Fruit fly (Drosophila melanogaster) whole organism, adult: ENCODE measurements around the gene Sk1.

Source experiments
- CG11617 ChIP-seq: fragments of 200-800 bp; sonication (Bioruptor generic); optimal IDR thresholded peaks from 2 replicates; lab custom pipeline; 2017; ENCODE audit warnings: mild to moderate bottlenecking, missing biosample characterization, missing genetic modification reagents, missing genetic modification characterization
- CG12768 ChIP-seq: fragments of 200-800 bp; sonication (Bioruptor generic); optimal IDR thresholded peaks from 2 replicates; lab custom pipeline; 2017; ENCODE audit warnings: missing biosample characterization, missing genetic modification characterization, mild to moderate bottlenecking, moderate library complexity, missing genetic modification reagents
- CG14711 ChIP-seq: fragments of 200-800 bp; sonication (Bioruptor generic); optimal IDR thresholded peaks from 2 replicates; lab custom pipeline; 2018; ENCODE audit warnings: missing biosample characterization, mild to moderate bottlenecking, missing genetic modification characterization, moderate library complexity
- CG1620 ChIP-seq: fragments of 200-800 bp; sonication (Bioruptor generic); optimal IDR thresholded peaks from 2 replicates; lab custom pipeline; 2016; ENCODE audit warnings: missing biosample characterization, missing genetic modification characterization
- CG33017 ChIP-seq: fragments of 200-800 bp; sonication (Bioruptor generic); optimal IDR thresholded peaks from 2 replicates; lab custom pipeline; 2018; ENCODE audit warnings: missing biosample characterization, mild to moderate bottlenecking, missing genetic modification characterization, moderate library complexity
- CG5204 ChIP-seq: fragments of 200-800 bp; sonication (Bioruptor generic); optimal IDR thresholded peaks from 2 replicates; lab custom pipeline; 2016; ENCODE audit warnings: missing biosample characterization, missing genetic modification characterization
- CG7045 ChIP-seq: fragments of 200-800 bp; sonication (Bioruptor generic); optimal IDR thresholded peaks from 2 replicates; lab custom pipeline; 2017; ENCODE audit warnings: missing biosample characterization, mild to moderate bottlenecking, missing genetic modification characterization
- CG7101 ChIP-seq: fragments of 200-800 bp; sonication (Bioruptor generic); optimal IDR thresholded peaks from 2 replicates; lab custom pipeline; 2018; ENCODE audit warnings: missing biosample characterization, mild to moderate bottlenecking, missing genetic modification characterization, moderate library complexity
- Clk ChIP-seq: fragments of 200-800 bp; sonication (Bioruptor generic); optimal IDR thresholded peaks from 2 replicates; lab custom pipeline; 2017; ENCODE audit warnings: missing biosample characterization, missing genetic modification characterization
- Crg-1 ChIP-seq: fragments of 200-800 bp; sonication (Bioruptor generic); optimal IDR thresholded peaks from 2 replicates; lab custom pipeline; 2016; ENCODE audit warnings: missing biosample characterization, missing genetic modification characterization
- Hr96 ChIP-seq: fragments of 200-800 bp; sonication (Bioruptor generic); optimal IDR thresholded peaks from 2 replicates; lab custom pipeline; 2016; ENCODE audit warnings: missing biosample characterization, missing genetic modification characterization
- Mnt ChIP-seq: fragments of 200-800 bp; sonication (Bioruptor generic); optimal IDR thresholded peaks from 2 replicates; lab custom pipeline; 2016; ENCODE audit warnings: missing biosample characterization, mild to moderate bottlenecking, missing genetic modification characterization
- bab1 ChIP-seq: fragments of 200-800 bp; sonication (Bioruptor generic); optimal IDR thresholded peaks from 3 replicates; lab custom pipeline; 2019; ENCODE audit warnings: missing biosample characterization, mild to moderate bottlenecking, missing genetic modification characterization, moderate library complexity
- cic ChIP-seq: fragments of 200-800 bp; sonication (Bioruptor generic); optimal IDR thresholded peaks from 2 replicates; lab custom pipeline; 2017; ENCODE audit warnings: missing biosample characterization, mild to moderate bottlenecking, missing genetic modification characterization, moderate library complexity
- cnc ChIP-seq, 2 experiments: fragments of >200 bp; optimal IDR thresholded peaks; 2 replicates each; lab custom pipeline; 2017
- kay ChIP-seq: fragments of 200-800 bp; sonication (Bioruptor generic); peaks from one replicate; lab custom pipeline; 2016; ENCODE audit warnings: missing biosample characterization, missing genetic modification characterization, borderline replicate concordance
- ovo ChIP-seq: fragments of 200-800 bp; sonication (Bioruptor generic); optimal IDR thresholded peaks from 2 replicates; lab custom pipeline; 2016; ENCODE audit warnings: missing biosample characterization, missing genetic modification characterization
- pad ChIP-seq: fragments of 200-800 bp; sonication (Bioruptor generic); optimal IDR thresholded peaks from 3 replicates; lab custom pipeline; 2017; ENCODE audit warnings: missing biosample characterization, missing genetic modification characterization, mild to moderate bottlenecking, moderate library complexity, missing genetic modification reagents
- tj ChIP-seq: fragments of 200-800 bp; sonication (Bioruptor generic); optimal IDR thresholded peaks from 3 replicates; lab custom pipeline; 2017; ENCODE audit warnings: missing biosample characterization, mild to moderate bottlenecking, missing genetic modification characterization, moderate library complexity
- toe ChIP-seq: fragments of 200-800 bp; sonication (Bioruptor generic); optimal IDR thresholded peaks from 2 replicates; lab custom pipeline; 2016; ENCODE audit warnings: missing biosample characterization, missing genetic modification characterization

Gene Sk1

DNA sequence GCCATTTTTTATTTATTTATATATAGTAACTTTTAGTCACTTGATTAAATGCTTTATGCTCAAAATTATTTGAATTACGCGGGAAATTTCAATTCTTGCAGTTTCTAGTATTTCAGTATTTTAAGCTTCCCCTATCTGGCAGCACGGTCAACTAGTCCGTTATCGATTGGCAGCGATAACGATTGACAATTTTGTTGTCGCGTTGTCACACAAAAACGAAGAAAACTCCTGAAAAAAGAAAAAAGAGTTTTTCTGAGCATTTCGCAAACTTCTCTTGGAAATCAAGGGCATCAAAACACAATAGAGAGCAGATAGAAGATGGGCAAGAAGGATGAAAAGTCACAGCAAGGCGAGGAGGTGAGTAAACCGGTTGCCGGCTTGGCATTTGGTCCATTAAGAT, 42.7 kb downstream of the Sk1 start, which contains the start of gene Spase25:
TSS of gene Spase25 (plus strand) at position 176 of the 400 bp plus-strand sequence.
- no peak for TF ChIP-seq toe
- peak; percentile 60 for TF ChIP-seq bab1 (GFP tag; lab: Kevin White, UChicago)

DNA sequence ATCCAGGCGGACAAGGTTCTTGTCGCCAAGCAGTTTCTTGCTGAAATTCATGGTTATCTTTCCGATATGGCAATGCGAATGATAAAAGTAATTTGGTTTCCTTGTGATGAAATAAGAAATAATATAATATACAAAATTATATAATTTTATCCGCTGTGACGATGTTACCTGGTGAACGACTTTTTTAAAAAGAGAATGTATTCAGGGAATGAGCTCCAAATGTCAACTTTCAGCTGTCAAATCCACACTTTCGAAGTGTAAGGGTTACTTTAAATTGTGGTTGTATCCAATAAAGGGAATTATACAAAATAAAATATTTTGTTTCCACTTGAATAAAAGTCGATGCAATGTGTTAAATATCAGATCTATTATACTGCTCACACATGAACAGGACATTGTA, 49.1 kb downstream of the Sk1 start, which contains the start of gene CG33235:
TSS of gene CG33235 (minus strand) at position 101 of the 400 bp plus-strand sequence.
- TF ChIP-seq bab1 (GFP tag; lab: Kevin White, UChicago) (no peak), kay (no peak), Crg-1 (GFP tag; lab: Kevin White, UChicago) (no peak), CG14711 (tag; lab: Kevin White, UChicago) (no peak), cnc (optimal IDR thresholded peaks at IDR 0.05; lab: Kevin White, UChicago) (no peak), ovo (GFP tag; lab: Kevin White, UChicago) (no peak), Hr96 (GFP tag; lab: Kevin White, UChicago) (no peak), CG7101 (tag; lab: Kevin White, UChicago) (no peak)

DNA sequence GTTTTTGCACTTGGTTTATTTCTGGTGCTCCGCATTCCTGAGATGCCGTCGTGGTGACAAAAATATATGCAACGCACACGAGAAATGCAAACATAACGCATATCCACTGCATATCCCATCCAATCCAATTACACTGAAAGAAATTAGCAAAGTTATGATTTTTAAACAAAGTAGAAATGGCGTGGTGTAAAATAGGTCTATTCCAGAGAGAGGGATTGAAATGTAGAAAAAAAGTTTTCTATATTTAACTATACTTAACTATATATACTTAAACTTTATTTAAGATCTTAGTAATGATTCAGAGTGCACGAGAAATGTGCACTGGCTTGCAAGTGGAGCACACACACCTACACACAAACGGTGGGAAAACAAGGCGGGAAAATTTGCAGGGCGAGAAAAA, 49.9 kb downstream of the Sk1 start:
- TF ChIP-seq bab1 (GFP tag; lab: Kevin White, UChicago): peak; percentile 30
- peak; percentile 6 for TF ChIP-seq kay
- no peak for TF ChIP-seq tj (GFP tag; lab: Kevin White, UChicago)
- no peak for TF ChIP-seq CG7101 (tag; lab: Kevin White, UChicago)

DNA sequence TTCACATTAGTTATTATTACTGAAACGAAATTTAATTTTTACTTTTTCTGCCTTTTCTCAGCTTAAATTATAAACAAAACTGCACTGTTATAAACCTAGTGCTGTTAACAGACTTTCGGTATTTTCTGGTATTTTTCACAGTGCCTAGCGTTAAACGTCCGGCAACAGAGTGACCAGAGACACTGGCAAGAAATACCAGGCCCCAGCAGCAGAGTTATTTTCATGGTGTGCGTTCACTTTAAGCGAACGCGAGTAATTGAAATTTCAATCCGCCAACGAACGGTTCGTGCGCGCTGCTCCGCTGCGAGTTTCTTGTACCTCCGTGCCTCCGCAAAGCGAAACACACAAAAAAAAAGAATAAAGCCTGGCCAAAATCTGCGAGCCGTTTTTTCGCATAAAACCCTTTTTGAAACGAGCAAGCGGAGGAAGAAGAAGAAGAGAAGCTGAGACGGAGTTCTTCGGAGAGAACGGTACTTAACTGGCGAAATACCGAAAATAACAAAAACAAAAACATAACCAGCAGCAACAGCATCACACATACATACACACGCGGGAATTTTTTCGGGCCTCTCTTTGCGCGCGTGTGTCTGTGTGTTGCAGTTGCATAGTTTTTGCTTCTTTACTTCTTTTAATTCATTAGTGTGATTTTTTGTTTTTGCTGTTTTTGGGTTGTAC, 50.7 kb downstream of the Sk1 start, which contains the start of gene Drak:
TSS of gene Drak (plus strand) at position 220 of the 675 bp plus-strand sequence.
- TF ChIP-seq CG11617 (GFP tag; lab: Kevin White, UChicago): no peak
- TF ChIP-seq Mnt (GFP tag; lab: Kevin White, UChicago): peak; percentile 54
- no peak for TF ChIP-seq pad (GFP tag; lab: Kevin White, UChicago)
- peak; percentile 68 for TF ChIP-seq bab1 (GFP tag; lab: Kevin White, UChicago)
- peak; percentile 57 for TF ChIP-seq ovo (GFP tag; lab: Kevin White, UChicago)
- no peak for TF ChIP-seq cic (GFP tag; lab: Kevin White, UChicago)
- TF ChIP-seq tj (GFP tag; lab: Kevin White, UChicago): peak; percentile 53
- no peak for TF ChIP-seq Clk
- no peak for TF ChIP-seq CG12768 (GFP tag; lab: Kevin White, UChicago)
- TF ChIP-seq cnc (optimal IDR thresholded peaks at IDR 0.05; lab: Kevin White, UChicago): no peak
- TF ChIP-seq CG33017: no peak
- TF ChIP-seq CG14711 (tag; lab: Kevin White, UChicago): peak; percentile 41
- no peak for TF ChIP-seq Crg-1 (GFP tag; lab: Kevin White, UChicago)
- TF ChIP-seq CG7045: no peak
- no peak for TF ChIP-seq Hr96 (GFP tag; lab: Kevin White, UChicago)
- TF ChIP-seq toe: no peak
- TF ChIP-seq CG7101 (tag; lab: Kevin White, UChicago): peak; percentile 42
- peak; percentile 1 for TF ChIP-seq CG1620 (GFP tag; lab: Kevin White, UChicago)
- TF ChIP-seq CG5204: no peak
- no peak for TF ChIP-seq kay

DNA sequence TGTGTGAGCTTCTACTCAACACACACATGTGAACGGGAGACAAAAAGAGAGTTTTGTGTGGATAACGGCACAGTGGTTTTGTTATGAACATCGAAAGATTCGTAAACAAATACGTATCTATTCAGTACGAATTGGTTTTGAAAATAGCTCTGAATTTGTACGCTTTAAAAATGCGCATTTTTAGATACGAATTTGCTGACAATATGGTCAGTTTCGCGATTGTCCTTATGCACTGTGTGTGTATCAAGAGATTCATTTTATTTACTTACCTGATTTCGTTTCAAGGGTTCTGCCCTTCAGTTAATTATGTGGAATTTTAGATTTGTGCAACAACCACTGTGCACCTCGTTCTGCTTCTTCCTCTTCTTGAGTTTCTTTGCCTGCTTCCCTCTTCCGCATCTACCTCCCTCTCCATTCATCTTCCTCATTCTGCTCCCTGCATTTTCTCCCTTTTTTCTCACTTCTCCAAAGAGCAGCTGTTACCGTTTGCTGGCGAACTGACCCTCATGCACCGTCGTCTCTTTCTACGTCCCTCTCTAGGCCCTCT, 52.5 kb downstream of the Sk1 start:
- TF ChIP-seq CG5204 (no peak), CG7101 (tag; lab: Kevin White, UChicago) (peak; percentile 35), CG1620 (GFP tag; lab: Kevin White, UChicago) (no peak), toe (no peak), Clk (no peak), CG12768 (GFP tag; lab: Kevin White, UChicago) (no peak), pad (GFP tag; lab: Kevin White, UChicago) (peak; percentile 63), ovo (GFP tag; lab: Kevin White, UChicago) (no peak), kay (peak; percentile 77), CG7045 (no peak), Hr96 (GFP tag; lab: Kevin White, UChicago) (no peak), bab1 (GFP tag; lab: Kevin White, UChicago) (peak; percentile 41), cnc (optimal IDR thresholded peaks at IDR 0.05; lab: Kevin White, UChicago) (no peak), CG14711 (tag; lab: Kevin White, UChicago) (no peak), tj (GFP tag; lab: Kevin White, UChicago) (no peak)

DNA sequence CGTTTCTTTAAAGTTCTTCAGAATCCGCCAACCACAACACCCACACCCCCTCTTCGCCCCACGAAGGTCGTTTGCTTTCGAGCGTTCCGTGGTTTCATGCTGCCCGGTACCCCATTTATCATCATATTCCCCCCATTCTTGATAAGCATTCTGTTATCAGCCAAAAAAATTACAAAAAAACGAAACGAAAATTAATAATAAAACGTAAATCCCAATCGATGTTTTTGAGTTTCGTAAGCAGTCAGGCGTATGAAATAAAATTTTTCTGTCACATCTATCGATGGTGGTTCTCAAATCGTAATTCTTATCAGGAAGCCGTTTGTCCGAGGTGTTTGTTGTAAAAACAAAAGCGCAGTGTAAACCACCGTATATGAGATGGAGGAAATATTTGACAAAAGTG, 53.1 kb downstream of the Sk1 start:
- TF ChIP-seq ovo (GFP tag; lab: Kevin White, UChicago) (no peak), CG33017 (no peak), CG1620 (GFP tag; lab: Kevin White, UChicago) (no peak), Clk (no peak), kay (peak; percentile 32), bab1 (GFP tag; lab: Kevin White, UChicago) (no peak), CG14711 (tag; lab: Kevin White, UChicago) (no peak), toe (no peak), cnc (optimal IDR thresholded peaks at IDR 0.05; lab: Kevin White, UChicago) (no peak)
